Fruit fly (Drosophila melanogaster): ENCODE results near the gene CG33928.

CG33928 gene

dm6 chr2L:17484174-17484573 is 47.8 kb upstream of the CG33928 start, which contains the start of the genes GCS2beta and CG5131 (continued):
- no peak for TF ChIP-seq Trl (optimal IDR thresholded peaks at IDR 0.05)
- peak; percentile 98 for TF ChIP-seq Trl (GFP tag; optimal IDR thresholded peaks at IDR 0.05)
- peak; percentile 91 for TF ChIP-seq CG4730 (GFP tag; IDR thresholded peaks at IDR 0.05)
- peak; percentile 91 for TF ChIP-seq CG12391 (tag; optimal IDR thresholded peaks at IDR 0.05)
- TF ChIP-seq tll (GFP tag; optimal IDR thresholded peaks at IDR 0.05), result no peak
- TF ChIP-seq CG9817 (tag; optimal IDR thresholded peaks at IDR 0.05), result peak; percentile 96
- peak; percentile 85 for TF ChIP-seq tup (GFP tag; optimal IDR thresholded peaks at IDR 0.05)
- TF ChIP-seq CG2875 (GFP tag; optimal IDR thresholded peaks at IDR 0.05), result peak; percentile 79
- peak; percentile 93 for TF ChIP-seq CG1792 (GFP tag; optimal IDR thresholded peaks at IDR 0.05)
- peak; percentile 95 for TF ChIP-seq ERR (GFP tag; optimal IDR thresholded peaks at IDR 0.05)
- TF ChIP-seq corto (GFP tag; optimal IDR thresholded peaks at IDR 0.05), result peak; percentile 48
- TF ChIP-seq Xrp1 (GFP tag; IDR thresholded peaks at IDR 0.05), result peak; percentile 92
- no peak for TF ChIP-seq Hr39 (optimal IDR thresholded peaks at IDR 0.05)
- peak; percentile 97 for TF ChIP-seq Xbp1 (GFP tag; optimal IDR thresholded peaks at IDR 0.05)
- peak; percentile 92 for TF ChIP-seq CG4820 (GFP tag; optimal IDR thresholded peaks at IDR 0.05)
- peak; percentile 91 for TF ChIP-seq CG13424 (tag; optimal IDR thresholded peaks at IDR 0.05)
- peak; percentile 77 for TF ChIP-seq bbx (GFP tag; IDR thresholded peaks at IDR 0.05; ENCODE audit: partially characterized antibody)
- TF ChIP-seq Abd-B (GFP tag; optimal IDR thresholded peaks at IDR 0.05), result peak; percentile 98
- peak; percentile 95 for TF ChIP-seq nerfin-1 (tag; optimal IDR thresholded peaks at IDR 0.05)
- peak; percentile 93 for TF ChIP-seq CG10366 (GFP tag; IDR thresholded peaks at IDR 0.05)
- peak; percentile 93 for TF ChIP-seq Atf6 (GFP tag; IDR thresholded peaks at IDR 0.05)
- TF ChIP-seq CG6689 (GFP tag; IDR thresholded peaks at IDR 0.05), result peak; percentile 92
- peak; percentile 96 for TF ChIP-seq CG13287 (GFP tag; IDR thresholded peaks at IDR 0.05; ENCODE audit: partially characterized antibody)
- peak; percentile 96 for TF ChIP-seq sob (GFP tag; IDR thresholded peaks at IDR 0.05)
- peak; percentile 91 for TF ChIP-seq CG4854 (GFP tag; optimal IDR thresholded peaks at IDR 0.05)
- TF ChIP-seq CG17912 (GFP tag; optimal IDR thresholded peaks at IDR 0.05), result peak; percentile 49
- TF ChIP-seq CG15696 (tag; optimal IDR thresholded peaks at IDR 0.05), result peak; percentile 82
- TF ChIP-seq crp (GFP tag; optimal IDR thresholded peaks at IDR 0.05), result peak; percentile 87 to 93
- TF ChIP-seq CG34224 (GFP tag; IDR thresholded peaks at IDR 0.05; ENCODE audit: partially characterized antibody), result peak; percentile 90
- TF ChIP-seq CG11093 (GFP tag; IDR thresholded peaks at IDR 0.05), result peak; percentile 84
- peak; percentile 83 for TF ChIP-seq en (GFP tag; optimal IDR thresholded peaks at IDR 0.05)
- TF ChIP-seq Mad (GFP tag; optimal IDR thresholded peaks at IDR 0.05), result peak; percentile 97
- TF ChIP-seq inv (GFP tag; IDR thresholded peaks at IDR 0.05; ENCODE audit: partially characterized antibody), result peak; percentile 88
- TF ChIP-seq CG7987 (GFP tag; optimal IDR thresholded peaks at IDR 0.05), result peak; percentile 84
- TF ChIP-seq CG17612 (GFP tag; IDR thresholded peaks at IDR 0.05), result peak; percentile 88
- no peak for TF ChIP-seq cg (GFP tag; optimal IDR thresholded peaks at IDR 0.05)
- peak; percentile 88 for TF ChIP-seq unc-4 (GFP tag; IDR thresholded peaks at IDR 0.05; ENCODE audit: partially characterized antibody)
- peak; percentile 92 for TF ChIP-seq CG11398 (GFP tag; optimal IDR thresholded peaks at IDR 0.05)
- peak; percentile 91 for TF ChIP-seq CG4404 (GFP tag; IDR thresholded peaks at IDR 0.05)
- TF ChIP-seq CG34422 (GFP tag; IDR thresholded peaks at IDR 0.05), result peak; percentile 97
- peak; percentile 89 for TF ChIP-seq CG18476 (GFP tag; optimal IDR thresholded peaks at IDR 0.05)
- TF ChIP-seq Lhr (GFP tag; optimal IDR thresholded peaks at IDR 0.05), result peak; percentile 74
- TF ChIP-seq unpg (GFP tag; optimal IDR thresholded peaks at IDR 0.05), result peak; percentile 92
- TF ChIP-seq abd-A (tag; optimal IDR thresholded peaks at IDR 0.05), result no peak
- peak; percentile 93 for TF ChIP-seq H2.0 (GFP tag; IDR thresholded peaks at IDR 0.05)
- peak; percentile 61 for TF ChIP-seq CG10565 (GFP tag; optimal IDR thresholded peaks at IDR 0.05)
- TF ChIP-seq CG15601 (tag; optimal IDR thresholded peaks at IDR 0.05), result peak; percentile 71
- TF ChIP-seq pan (optimal IDR thresholded peaks at IDR 0.05), result no peak
- peak in 1 of 2 experiments; percentile 95 for TF ChIP-seq pan (GFP tag; optimal IDR thresholded peaks at IDR 0.05 in 1 of 2, IDR thresholded peaks at IDR 0.05 in 1 of 2)
- TF ChIP-seq fd64A (GFP tag; optimal IDR thresholded peaks at IDR 0.05), result peak; percentile 58
